Fruit fly (Drosophila melanogaster) whole organism, embryonic: ENCODE data around the gene Doc2.

Source experiments
- Blimp-1 ChIP-seq: fragments of 200-800 bp; sonication (Bioruptor generic); optimal IDR thresholded peaks from 3 replicates; lab custom pipeline; 2018; ENCODE audit warnings: missing biosample characterization, missing genetic modification characterization, mild to moderate bottlenecking, moderate library complexity, missing genetic modification reagents
- CG1024 ChIP-seq: fragments of 200-800 bp; sonication (Bioruptor generic); IDR thresholded peaks from 2 replicates; pipeline ENCODE4 v1.3.6; 2022; ENCODE audit warnings: missing biosample characterization, missing genetic modification characterization
- CG10321 ChIP-seq: fragments of 200-800 bp; sonication (Bioruptor generic); IDR thresholded peaks from 2 replicates; pipeline ENCODE4 v1.3.6; 2022; ENCODE audit warnings: missing biosample characterization, missing genetic modification characterization
- CG10462 ChIP-seq: fragments of 200-800 bp; sonication (Bioruptor generic); optimal IDR thresholded peaks from 2 replicates; lab custom pipeline; 2016; ENCODE audit warnings: missing biosample characterization, missing genetic modification characterization
- CG12071 ChIP-seq: fragments of 200-800 bp; sonication (Bioruptor generic); optimal IDR thresholded peaks from 3 replicates; lab custom pipeline; 2018; ENCODE audit warnings: missing biosample characterization, mild to moderate bottlenecking, missing genetic modification characterization
- CG12104 ChIP-seq: fragments of 200-800 bp; sonication (Bioruptor generic); optimal IDR thresholded peaks from 3 replicates; lab custom pipeline; 2016; ENCODE audit warnings: missing biosample characterization, missing genetic modification characterization
- CG12391 ChIP-seq: fragments of 200-800 bp; sonication (Bioruptor generic); optimal IDR thresholded peaks from 3 replicates; lab custom pipeline; 2018; ENCODE audit warnings: missing biosample characterization, mild to moderate bottlenecking, missing genetic modification characterization, moderate library complexity
- CG13775 ChIP-seq: fragments of 200-800 bp; sonication (Bioruptor generic); optimal IDR thresholded peaks from 3 replicates; lab custom pipeline; 2017; ENCODE audit warnings: missing biosample characterization, mild to moderate bottlenecking, missing genetic modification characterization
- CG15269 ChIP-seq: fragments of 200-800 bp; sonication (Bioruptor generic); optimal IDR thresholded peaks from 2 replicates; lab custom pipeline; 2018; ENCODE audit warnings: missing biosample characterization, mild to moderate bottlenecking, missing genetic modification characterization, moderate library complexity
- CG15601 ChIP-seq: fragments of 200-800 bp; sonication (Bioruptor generic); optimal IDR thresholded peaks from 3 replicates; lab custom pipeline; 2019; ENCODE audit warnings: missing biosample characterization, mild to moderate bottlenecking, missing genetic modification characterization, moderate library complexity
- CG17186 ChIP-seq: fragments of 200-800 bp; sonication (Bioruptor generic); optimal IDR thresholded peaks from 3 replicates; lab custom pipeline; 2017; ENCODE audit warnings: missing biosample characterization, missing genetic modification reagents, missing genetic modification characterization
- CG32767 ChIP-seq: fragments of 200-800 bp; sonication (Bioruptor generic); IDR thresholded peaks from 2 replicates; pipeline ENCODE4 v1.3.6; 2022; ENCODE audit warnings: missing biosample characterization, missing genetic modification characterization
- CG34224 ChIP-seq: fragments of 200-800 bp; sonication (Bioruptor generic); IDR thresholded peaks from 3 replicates; pipeline ENCODE4 v1.3.6; 2022; ENCODE audit warnings: missing biosample characterization, missing genetic modification characterization; ENCODE audit not compliant: partially characterized antibody
- CG34422 ChIP-seq: fragments of 200-800 bp; sonication (Bioruptor generic); IDR thresholded peaks from 3 replicates; pipeline ENCODE4 v1.3.6; 2022; ENCODE audit warnings: missing biosample characterization, missing genetic modification characterization
- CG7786 ChIP-seq: fragments of 200-800 bp; sonication (Bioruptor generic); optimal IDR thresholded peaks from 2 replicates; lab custom pipeline; 2016; ENCODE audit warnings: missing biosample characterization, missing genetic modification characterization
- CG8765 ChIP-seq: fragments of 200-800 bp; sonication (Bioruptor generic); IDR thresholded peaks from 2 replicates; pipeline ENCODE4 v1.3.6; 2022; ENCODE audit warnings: missing biosample characterization, missing genetic modification characterization
- D19A ChIP-seq: fragments of 200-800 bp; optimal IDR thresholded peaks from 3 replicates; lab custom pipeline; 2019; ENCODE audit warnings: missing biosample characterization, mild to moderate bottlenecking, missing genetic modification characterization, moderate library complexity
- Deaf1 ChIP-seq: fragments of 200-800 bp; optimal IDR thresholded peaks from 3 replicates; lab custom pipeline; 2019; ENCODE audit warnings: missing biosample characterization, mild to moderate bottlenecking, missing genetic modification characterization, moderate library complexity
- Dfd ChIP-seq, 2 experiments: fragments of >200 bp; optimal IDR thresholded peaks; 2 replicates each; lab custom pipeline; 2017; ENCODE audit warnings: missing biosample characterization in 2 of 2, missing genetic modification characterization in 2 of 2
- Elba2 ChIP-seq: fragments of 200-800 bp; sonication (Bioruptor generic); optimal IDR thresholded peaks from 3 replicates; lab custom pipeline; 2016; ENCODE audit warnings: missing biosample characterization, missing genetic modification characterization
- Gsc ChIP-seq: fragments of 200-800 bp; sonication (Bioruptor generic); IDR thresholded peaks from 2 replicates; pipeline ENCODE4 v1.3.6; 2022; ENCODE audit warnings: missing biosample characterization, missing genetic modification characterization
- Hr78 ChIP-seq, 2 experiments: fragments of 200-800 bp in 1 of 2; fragments of >200 bp in 1 of 2; sonication (Bioruptor generic) in 1 of 2; optimal IDR thresholded peaks; 2 replicates each; lab custom pipeline; 2017 to 2019; ENCODE audit warnings: missing biosample characterization in 2 of 2, missing genetic modification characterization in 2 of 2, mild to moderate bottlenecking in 1 of 2, moderate library complexity in 1 of 2
- Hsf ChIP-seq: fragments of 200-800 bp; sonication (Bioruptor generic); optimal IDR thresholded peaks from 3 replicates; lab custom pipeline; 2016; ENCODE audit warnings: missing biosample characterization, missing genetic modification characterization
- Lpt ChIP-seq: fragments of >200 bp; optimal IDR thresholded peaks from 2 replicates; lab custom pipeline; 2018; ENCODE audit warnings: missing biosample characterization, missing genetic modification characterization
- Opbp ChIP-seq: fragments of 200-800 bp; sonication (Bioruptor generic); IDR thresholded peaks from 3 replicates; pipeline ENCODE4 v1.3.6; 2022; ENCODE audit warnings: missing biosample characterization, missing genetic modification characterization; ENCODE audit not compliant: partially characterized antibody
- PHDP ChIP-seq: fragments of 200-800 bp; sonication (Bioruptor generic); optimal IDR thresholded peaks from 3 replicates; lab custom pipeline; 2018; ENCODE audit warnings: missing biosample characterization, mild to moderate bottlenecking, missing genetic modification characterization, moderate library complexity
- Pdp1 ChIP-seq, 2 experiments: fragments of 200-800 bp; sonication (Bioruptor generic); optimal IDR thresholded peaks; 3 replicates each; lab custom pipeline; 2016; ENCODE audit warnings: missing biosample characterization in 2 of 2, missing genetic modification characterization in 2 of 2, mild to moderate bottlenecking in 1 of 2, moderate library complexity in 1 of 2
- Poxn ChIP-seq: fragments of 200-800 bp; sonication (Bioruptor generic); IDR thresholded peaks from 2 replicates; pipeline ENCODE4 v1.3.6; 2022; ENCODE audit warnings: missing biosample characterization, missing genetic modification characterization
- Sox100B ChIP-seq: fragments of 200-800 bp; sonication (Bioruptor generic); optimal IDR thresholded peaks from 3 replicates; lab custom pipeline; 2018; ENCODE audit warnings: missing biosample characterization, mild to moderate bottlenecking, missing genetic modification characterization
- Sry-β ChIP-seq: fragments of 200-800 bp; sonication (Bioruptor generic); optimal IDR thresholded peaks from 2 replicates; lab custom pipeline; 2018; ENCODE audit warnings: missing biosample characterization, mild to moderate bottlenecking, missing genetic modification characterization, moderate library complexity
- Xrp1 ChIP-seq: fragments of 200-800 bp; sonication (Bioruptor generic); IDR thresholded peaks from 2 replicates; pipeline ENCODE4 v1.3.6; 2022; ENCODE audit warnings: missing biosample characterization, missing genetic modification characterization
- bab2 ChIP-seq: fragments of 200-800 bp; sonication (Bioruptor generic); optimal IDR thresholded peaks from 2 replicates; lab custom pipeline; 2016; ENCODE audit warnings: missing biosample characterization, missing genetic modification characterization
- bbx ChIP-seq: fragments of 200-800 bp; sonication (Bioruptor generic); IDR thresholded peaks from 2 replicates; pipeline ENCODE4 v1.3.6; 2022; ENCODE audit warnings: missing biosample characterization, missing genetic modification characterization; ENCODE audit not compliant: partially characterized antibody
- br ChIP-seq: fragments of >200 bp; optimal IDR thresholded peaks from 2 replicates; lab custom pipeline; 2017
- fd96Cb ChIP-seq: fragments of 200-800 bp; sonication (Bioruptor generic); optimal IDR thresholded peaks from 2 replicates; lab custom pipeline; 2018; ENCODE audit warnings: missing biosample characterization, mild to moderate bottlenecking, missing genetic modification characterization, moderate library complexity
- gfzf ChIP-seq: fragments of 200-800 bp; sonication (Bioruptor generic); optimal IDR thresholded peaks from 2 replicates; lab custom pipeline; 2016; ENCODE audit warnings: missing biosample characterization, mild to moderate bottlenecking, missing genetic modification characterization, moderate library complexity
- her ChIP-seq: fragments of 200-800 bp; sonication (Bioruptor generic); optimal IDR thresholded peaks from 2 replicates; lab custom pipeline; 2016; ENCODE audit warnings: missing biosample characterization, missing genetic modification characterization
- jumu ChIP-seq: fragments of 200-800 bp; sonication (Bioruptor generic); optimal IDR thresholded peaks from 3 replicates; lab custom pipeline; 2016; ENCODE audit warnings: missing biosample characterization, missing genetic modification characterization
- kni ChIP-seq: fragments of 200-800 bp; sonication (Bioruptor generic); optimal IDR thresholded peaks from 3 replicates; lab custom pipeline; 2017; ENCODE audit warnings: mild to moderate bottlenecking, missing biosample characterization, missing genetic modification reagents, missing genetic modification characterization
- lmd ChIP-seq: fragments of 200-800 bp; sonication (Bioruptor generic); IDR thresholded peaks from 2 replicates; pipeline ENCODE4 v1.3.6; 2022; ENCODE audit warnings: missing biosample characterization, missing genetic modification characterization
- lola ChIP-seq, 3 experiments: fragments of >200 bp in 2 of 3; fragments of 200-800 bp in 1 of 3; sonication (Bioruptor generic) in 1 of 3; optimal IDR thresholded peaks; 2 replicates each; lab custom pipeline; 2017 to 2019; ENCODE audit warnings: missing biosample characterization in 3 of 3, missing genetic modification characterization in 3 of 3, mild to moderate bottlenecking in 1 of 3, moderate library complexity in 1 of 3
- onecut ChIP-seq: fragments of 200-800 bp; sonication (Bioruptor generic); IDR thresholded peaks from 2 replicates; pipeline ENCODE4 v1.3.6; 2022; ENCODE audit warnings: missing biosample characterization, missing genetic modification characterization
- p53 ChIP-seq: fragments of 200-800 bp; sonication (Bioruptor generic); optimal IDR thresholded peaks from 2 replicates; lab custom pipeline; 2016; ENCODE audit warnings: missing biosample characterization, missing genetic modification characterization
- pita ChIP-seq: fragments of 200-800 bp; sonication (Bioruptor generic); optimal IDR thresholded peaks from 2 replicates; lab custom pipeline; 2017; ENCODE audit warnings: missing biosample characterization, mild to moderate bottlenecking, missing genetic modification characterization
- pzg ChIP-seq: fragments of 200-800 bp; sonication (Bioruptor generic); optimal IDR thresholded peaks from 3 replicates; lab custom pipeline; 2018; ENCODE audit warnings: missing biosample characterization, mild to moderate bottlenecking, missing genetic modification characterization, moderate library complexity
- sc ChIP-seq, 3 experiments: fragments of >200 bp in 2 of 3; fragments of 200-800 bp in 1 of 3; sonication (Bioruptor generic) in 1 of 3; optimal IDR thresholded peaks; 2 replicates in 2 of 3; 3 replicates in 1 of 3; lab custom pipeline; 2017; ENCODE audit warnings: mild to moderate bottlenecking in 1 of 3, missing biosample characterization in 1 of 3, missing genetic modification characterization in 1 of 3, missing genetic modification reagents in 1 of 3
- sens ChIP-seq: fragments of 200-800 bp; sonication (Bioruptor generic); peaks from one replicate; lab custom pipeline; 2016; ENCODE audit warnings: missing biosample characterization, missing genetic modification characterization
- tgo ChIP-seq: fragments of 200-800 bp; sonication (Bioruptor generic); IDR thresholded peaks from 3 replicates; pipeline ENCODE4 v1.3.6; 2022; ENCODE audit warnings: missing biosample characterization, missing genetic modification characterization
- toy ChIP-seq: fragments of 200-800 bp; sonication (Bioruptor generic); IDR thresholded peaks from 2 replicates; pipeline ENCODE4 v1.3.6; 2022; ENCODE audit warnings: missing biosample characterization, missing genetic modification characterization
- usp ChIP-seq: fragments of >200 bp; optimal IDR thresholded peaks from 2 replicates; lab custom pipeline; 2017; ENCODE audit warnings: missing biosample characterization, missing genetic modification characterization
- vvl ChIP-seq: fragments of 200-800 bp; sonication (Bioruptor generic); IDR thresholded peaks from 2 replicates; pipeline ENCODE4 v1.3.6; 2022; ENCODE audit warnings: missing biosample characterization, missing genetic modification characterization

Gene Doc2

DNA sequence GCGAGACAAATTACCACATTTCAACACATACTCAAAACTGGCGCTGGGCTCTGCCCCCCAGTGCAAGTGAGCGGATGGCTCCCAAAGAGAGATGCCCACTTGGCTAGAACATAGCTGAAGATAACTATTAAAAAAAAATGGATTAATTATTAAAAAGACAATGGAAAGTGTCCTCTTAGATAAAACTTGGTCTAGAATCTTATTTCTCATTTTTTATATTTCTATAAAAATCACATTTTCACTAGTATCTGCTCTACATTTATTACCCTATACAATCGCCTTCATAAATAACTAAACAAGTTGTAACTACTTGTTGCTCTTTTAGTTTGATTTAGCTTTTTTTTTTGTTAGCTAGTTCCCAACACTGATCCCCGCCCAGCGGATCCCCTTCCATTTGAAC lies 13.8 kb upstream of the Doc2 start (continued):
- TF ChIP-seq p53 (GFP tag; lab: Kevin White, UChicago): no peak
- no peak for TF ChIP-seq Dfd (GFP tag; optimal IDR thresholded peaks at IDR 0.05; lab: Kevin White, UChicago)
- TF ChIP-seq CG32767 (GFP tag; lab: Robert Waterston, UW): no peak
- TF ChIP-seq CG12104 (GFP tag; lab: Kevin White, UChicago): no peak
- no peak for TF ChIP-seq usp (GFP tag; lab: Kevin White, UChicago)
- TF ChIP-seq Deaf1 (tag; lab: Kevin White, UChicago): no peak
- no peak for TF ChIP-seq bab2
- TF ChIP-seq her: no peak
- TF ChIP-seq lola (GFP tag; optimal IDR thresholded peaks at IDR 0.05; lab: Kevin White, UChicago): peak in 1 of 3 experiments; percentile 45
- TF ChIP-seq pzg (GFP tag; lab: Kevin White, UChicago): no peak
- TF ChIP-seq CG34224 (GFP tag; lab: Robert Waterston, UW): no peak
- no peak for TF ChIP-seq br (lab: Kevin White, UChicago)
- no peak for TF ChIP-seq kni (GFP tag; lab: Kevin White, UChicago)
- no peak for TF ChIP-seq pita (GFP tag; lab: Kevin White, UChicago)
- TF ChIP-seq CG34422 (GFP tag; lab: Robert Waterston, UW): no peak
- no peak for TF ChIP-seq D19A (tag; lab: Kevin White, UChicago)
- TF ChIP-seq CG15269 (tag; lab: Kevin White, UChicago): no peak
- no peak for TF ChIP-seq Elba2
- no peak for TF ChIP-seq CG13775 (GFP tag; lab: Kevin White, UChicago)
- TF ChIP-seq CG15601: no peak
- no peak for TF ChIP-seq CG8765 (GFP tag; lab: Robert Waterston, UW)
- no peak for TF ChIP-seq Pdp1 (GFP tag; optimal IDR thresholded peaks at IDR 0.05; lab: Kevin White, UChicago)
- no peak for TF ChIP-seq bbx
- no peak for TF ChIP-seq CG1024 (GFP tag; lab: Robert Waterston, UW)
- peak; percentile 87 for TF ChIP-seq Sry-β (GFP tag; lab: Kevin White, UChicago)
- TF ChIP-seq CG12391 (tag; lab: Kevin White, UChicago): peak; percentile 38
- TF ChIP-seq PHDP (tag; lab: Kevin White, UChicago): no peak
- peak; percentile 69 for TF ChIP-seq sens (GFP tag; lab: Kevin White, UChicago)
- TF ChIP-seq CG7786: no peak
- TF ChIP-seq sc (optimal IDR thresholded peaks at IDR 0.05; lab: Kevin White, UChicago): no peak
- peak; percentile 34 for TF ChIP-seq sc (GFP tag; optimal IDR thresholded peaks at IDR 0.05; lab: Kevin White, UChicago)
- TF ChIP-seq toy (GFP tag; lab: Robert Waterston, UW): no peak
- no peak for TF ChIP-seq Opbp (GFP tag; lab: Robert Waterston, UW)
- TF ChIP-seq gfzf (GFP tag; lab: Kevin White, UChicago): no peak
- no peak for TF ChIP-seq Hr78 (GFP tag; optimal IDR thresholded peaks at IDR 0.05; lab: Kevin White, UChicago)
- no peak for TF ChIP-seq lmd (GFP tag; lab: Robert Waterston, UW)
- TF ChIP-seq Hsf: peak; percentile 17
- no peak for TF ChIP-seq Gsc
- TF ChIP-seq Xrp1 (GFP tag; lab: Robert Waterston, UW): peak; percentile 54; the same call in 1 of the 2 replicates
- no peak for TF ChIP-seq Poxn
- TF ChIP-seq CG12071 (GFP tag; lab: Kevin White, UChicago): no peak
- peak; percentile 35 for TF ChIP-seq Blimp-1
- no peak for TF ChIP-seq CG10462 (GFP tag; lab: Kevin White, UChicago)
- no peak for TF ChIP-seq CG10321 (GFP tag; lab: Robert Waterston, UW)
- no peak for TF ChIP-seq Lpt (GFP tag; lab: Kevin White, UChicago)
- no peak for TF ChIP-seq CG17186 (GFP tag; lab: Kevin White, UChicago)
- no peak for TF ChIP-seq onecut (GFP tag; lab: Robert Waterston, UW)
- peak; percentile 26 for TF ChIP-seq fd96Cb (tag; lab: Kevin White, UChicago)
- TF ChIP-seq vvl (GFP tag; lab: Robert Waterston, UW): 0 out of 2 replicates have a peak, but pooled peaks have one; percentile 15
- TF ChIP-seq tgo (GFP tag; lab: Robert Waterston, UW): no peak
- TF ChIP-seq jumu: no peak
- peak; percentile 29 for TF ChIP-seq Sox100B
